Fruit fly (Drosophila melanogaster): ENCODE data around the gene Gp93.

Gene Gp93

DNA sequence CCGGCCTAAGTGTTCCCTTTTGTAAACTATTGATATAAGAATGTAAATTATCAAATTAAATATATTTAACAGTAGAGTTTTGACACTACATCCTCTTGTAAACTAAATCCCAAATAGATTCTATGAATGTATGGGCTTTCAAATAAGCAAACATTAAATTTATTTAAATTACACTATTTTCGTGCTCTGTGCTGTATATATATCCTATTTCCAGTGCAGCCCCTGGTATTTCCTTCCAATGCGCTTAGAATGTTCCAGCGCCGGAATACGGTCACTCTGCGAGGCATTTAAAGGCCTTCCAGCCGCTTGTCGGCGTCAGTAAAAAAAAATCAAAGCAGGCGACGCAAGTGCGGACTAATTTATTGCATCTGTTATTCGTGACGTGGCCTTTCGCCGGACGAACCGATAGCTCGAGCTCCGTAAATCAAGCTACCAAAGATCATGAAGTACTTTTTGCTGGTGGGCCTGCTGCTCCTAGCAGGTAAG is at the start of gene Gp93:
Gene Gp93, plus strand, starts transcription at position 291 of the 486 bp plus-strand sequence.
- TF ChIP-seq CG13894 (tag; optimal IDR thresholded peaks at IDR 0.05) (no peak), Dll (GFP tag; IDR thresholded peaks at IDR 0.05; ENCODE audit: partially characterized antibody) (0 out of 4 replicates have a peak, but pooled peaks have one; percentile 49), CG2129 (GFP tag; IDR thresholded peaks at IDR 0.05; ENCODE audit: partially characterized antibody) (no peak), CG15479 (GFP tag; optimal IDR thresholded peaks at IDR 0.05) (no peak), exex (tag; optimal IDR thresholded peaks at IDR 0.05) (peak; percentile 50), Nf-YB (GFP tag; optimal IDR thresholded peaks at IDR 0.05) (peak; percentile 16), NfI (GFP tag; optimal IDR thresholded peaks at IDR 0.05) (peak; percentile 59), peb (GFP tag; IDR thresholded peaks at IDR 0.05) (no peak), pan (optimal IDR thresholded peaks at IDR 0.05) (no peak), pan (GFP tag; optimal IDR thresholded peaks at IDR 0.05 in 1 of 2, IDR thresholded peaks at IDR 0.05 in 1 of 2) (peak in 1 of 2 experiments; percentile 67), Dek (tag; optimal IDR thresholded peaks at IDR 0.05) (peak; percentile 18), Sin3A (optimal IDR thresholded peaks at IDR 0.05) (peak; percentile 37), ab (GFP tag; optimal IDR thresholded peaks at IDR 0.05) (no peak), nmo (GFP tag; optimal IDR thresholded peaks at IDR 0.05) (peak; percentile 57), CG16815 (GFP tag; optimal IDR thresholded peaks at IDR 0.05) (peak; percentile 30), ewg (GFP tag; optimal IDR thresholded peaks at IDR 0.05) (no peak), CG1603 (tag; optimal IDR thresholded peaks at IDR 0.05) (peak; percentile 35), shn (GFP tag; optimal IDR thresholded peaks at IDR 0.05) (no peak), CG7839 (tag; optimal IDR thresholded peaks at IDR 0.05) (peak; percentile 76), Hey (tag; optimal IDR thresholded peaks at IDR 0.05) (no peak), gsb-n (tag; optimal IDR thresholded peaks at IDR 0.05) (no peak), crc (GFP tag; optimal IDR thresholded peaks at IDR 0.05) (no peak), CG8089 (GFP tag; optimal IDR thresholded peaks at IDR 0.05) (no peak), CG8765 (GFP tag; IDR thresholded peaks at IDR 0.05) (peak; percentile 34; the same call in 1 of the 2 replicates), Jarid2 (GFP tag; optimal IDR thresholded peaks at IDR 0.05) (peak; percentile 72), MESR4 (GFP tag; optimal IDR thresholded peaks at IDR 0.05) (peak; percentile 87), vnd (GFP tag; IDR thresholded peaks at IDR 0.05; ENCODE audit: partially characterized antibody) (no peak), CG18476 (GFP tag; optimal IDR thresholded peaks at IDR 0.05) (no peak), CG12299 (tag; optimal IDR thresholded peaks at IDR 0.05) (no peak), CG1832 (GFP tag; optimal IDR thresholded peaks at IDR 0.05) (no peak), Hmr (GFP tag; optimal IDR thresholded peaks at IDR 0.05) (no peak), CG13123 (GFP tag; optimal IDR thresholded peaks at IDR 0.05) (peak; percentile 11), klu (GFP tag; IDR thresholded peaks at IDR 0.05) (peak; percentile 19; the same call in 1 of the 2 replicates), CG9932 (GFP tag; IDR thresholded peaks at IDR 0.05) (peak; percentile 73), tin (GFP tag; optimal IDR thresholded peaks at IDR 0.05) (peak; percentile 31), B-H2 (GFP tag; optimal IDR thresholded peaks at IDR 0.05) (peak; percentile 22), CG7271 (tag; optimal IDR thresholded peaks at IDR 0.05) (no peak), HLHmδ (GFP tag; optimal IDR thresholded peaks at IDR 0.05) (peak; percentile 46), run (tag; optimal IDR thresholded peaks at IDR 0.05) (no peak), Vsx1 (GFP tag; optimal IDR thresholded peaks at IDR 0.05) (no peak), tx (GFP tag; optimal IDR thresholded peaks at IDR 0.05) (peak; percentile 35), CG8281 (tag; optimal IDR thresholded peaks at IDR 0.05) (no peak), CG17568 (GFP tag; optimal IDR thresholded peaks at IDR 0.05) (no peak), tll (GFP tag; optimal IDR thresholded peaks at IDR 0.05) (no peak), repo (GFP tag; optimal IDR thresholded peaks at IDR 0.05) (peak; percentile 18), gem (tag; optimal IDR thresholded peaks at IDR 0.05) (no peak), CG7556 (GFP tag; optimal IDR thresholded peaks at IDR 0.05) (peak; percentile 55), Bteb2 (GFP tag; optimal IDR thresholded peaks at IDR 0.05) (peak; percentile 48), bbx (GFP tag; IDR thresholded peaks at IDR 0.05; ENCODE audit: partially characterized antibody) (peak; percentile 57)

All from whole organism, embryonic.